Worm (Caenorhabditis elegans) whole organism, L1 larva: ENCODE results near the gene sri-38.

Experiments
- F16B12.6 ChIP-seq: fragments of 150-350 bp; optimal IDR thresholded peaks from 2 replicates; lab custom pipeline; 2014; ENCODE audit warnings: missing biosample characterization, missing genetic modification characterization
- aha-1 ChIP-seq: fragments of 150-350 bp; optimal IDR thresholded peaks from 2 replicates; lab custom pipeline; 2014; ENCODE audit warnings: missing biosample characterization, missing genetic modification characterization
- ceh-90 ChIP-seq: sonication (generic microtip); optimal IDR thresholded peaks from 2 replicates; lab custom pipeline; 2016; ENCODE audit warnings: missing genetic modification characterization, missing compliant biosample characterization
- dpl-1 ChIP-seq, 3 experiments: fragments of 150-350 bp in 2 of 3; sonication (generic microtip) in 1 of 3; optimal IDR thresholded peaks; 2 replicates each; lab custom pipeline; 2014 to 2017; ENCODE audit warnings: missing biosample characterization in 3 of 3, missing genetic modification characterization in 3 of 3, missing genetic modification reagents in 3 of 3
- dsc-1 ChIP-seq: sonication (generic microtip); optimal IDR thresholded peaks from 2 replicates; lab custom pipeline; 2016; ENCODE audit warnings: mild to moderate bottlenecking, missing genetic modification characterization, missing compliant biosample characterization
- efl-1 ChIP-seq, 4 experiments: fragments of 150-350 bp; optimal IDR thresholded peaks in 3 of 4; peaks in 1 of 4; 1 replicate in 1 of 4; 2 replicates in 3 of 4; lab custom pipeline; 2014; ENCODE audit warnings: missing biosample characterization in 2 of 4, missing genetic modification characterization in 2 of 4, missing genetic modification reagents in 2 of 4
- fkh-10 ChIP-seq: sonication (generic microtip); optimal IDR thresholded peaks from 2 replicates; lab custom pipeline; 2017; ENCODE audit warnings: missing biosample characterization, missing genetic modification reagents, missing genetic modification characterization
- fkh-4 ChIP-seq: sonication (generic microtip); optimal IDR thresholded peaks from 2 replicates; lab custom pipeline; 2016; ENCODE audit warnings: missing compliant biosample characterization, missing genetic modification characterization, borderline replicate concordance
- fkh-8 ChIP-seq: sonication (generic microtip); optimal IDR thresholded peaks from 2 replicates; lab custom pipeline; 2016; ENCODE audit warnings: mild to moderate bottlenecking, missing genetic modification characterization, missing compliant biosample characterization
- grh-1 ChIP-seq: fragments of 200-800 bp; sonication (Bioruptor generic); IDR thresholded peaks from 2 replicates; pipeline ENCODE4 v1.3.6; 2022; ENCODE audit warnings: missing genetic modification reagents, missing genetic modification characterization, missing compliant biosample characterization
- lin-13 ChIP-seq: fragments of 150-350 bp; optimal IDR thresholded peaks from 2 replicates; lab custom pipeline; 2014; ENCODE audit warnings: missing biosample characterization, missing genetic modification reagents, missing genetic modification characterization
- lin-14 ChIP-seq: fragments of 200-800 bp; sonication (Bioruptor generic); optimal IDR thresholded peaks from 2 replicates; lab custom pipeline; 2018; ENCODE audit warnings: mild to moderate bottlenecking, missing genetic modification characterization, moderate library complexity, missing compliant biosample characterization
- lin-35 ChIP-seq, 2 experiments: fragments of 150-350 bp; optimal IDR thresholded peaks; 2 replicates each; lab custom pipeline; 2014; ENCODE audit warnings: missing biosample characterization in 2 of 2, missing genetic modification characterization in 2 of 2, missing genetic modification reagents in 2 of 2
- lsy-2 ChIP-seq, 2 experiments: fragments of 150-350 bp; optimal IDR thresholded peaks; 2 replicates each; lab custom pipeline; 2014; ENCODE audit warnings: missing biosample characterization in 2 of 2, missing genetic modification characterization in 2 of 2
- mep-1 ChIP-seq: fragments of 150-350 bp; optimal IDR thresholded peaks from 2 replicates; lab custom pipeline; 2014; ENCODE audit warnings: missing biosample characterization, missing genetic modification characterization
- nhr-12 ChIP-seq: sonication (generic microtip); optimal IDR thresholded peaks from 2 replicates; lab custom pipeline; 2017; ENCODE audit warnings: missing biosample characterization, missing genetic modification characterization
- nhr-19 ChIP-seq: fragments of 200-800 bp; sonication (Bioruptor generic); conservative IDR thresholded peaks from 2 replicates; pipeline ENCODE4 v1.3.6; 2022; ENCODE audit warnings: missing genetic modification characterization, missing compliant biosample characterization
- nhr-20 ChIP-seq: sonication (generic microtip); optimal IDR thresholded peaks from 2 replicates; lab custom pipeline; 2016; ENCODE audit warnings: mild to moderate bottlenecking, missing genetic modification characterization, missing compliant biosample characterization
- nhr-28 ChIP-seq: fragments of 150-350 bp; optimal IDR thresholded peaks from 2 replicates; lab custom pipeline; 2014; ENCODE audit warnings: missing biosample characterization, missing genetic modification characterization
- nhr-47 ChIP-seq: sonication (generic microtip); optimal IDR thresholded peaks from 2 replicates; lab custom pipeline; 2016; ENCODE audit warnings: mild to moderate bottlenecking, missing genetic modification characterization, moderate library complexity, missing compliant biosample characterization
- nhr-71 ChIP-seq: sonication (generic microtip); optimal IDR thresholded peaks from 2 replicates; lab custom pipeline; 2016; ENCODE audit warnings: mild to moderate bottlenecking, missing genetic modification characterization, moderate library complexity, missing compliant biosample characterization
- nhr-84 ChIP-seq: sonication (generic microtip); optimal IDR thresholded peaks from 2 replicates; lab custom pipeline; 2017; ENCODE audit warnings: missing biosample characterization, missing genetic modification characterization
- nhr-85 ChIP-seq: sonication (generic microtip); peaks from one replicate; lab custom pipeline; 2016; ENCODE audit warnings: missing genetic modification characterization, inconsistent platforms, missing compliant biosample characterization
- rnt-1 ChIP-seq: sonication (generic microtip); optimal IDR thresholded peaks from 2 replicates; lab custom pipeline; 2016; ENCODE audit warnings: mild to moderate bottlenecking, missing genetic modification characterization, moderate library complexity, missing compliant biosample characterization
- skn-1 ChIP-seq: fragments of 150-350 bp; optimal IDR thresholded peaks from 2 replicates; lab custom pipeline; 2014; ENCODE audit warnings: missing biosample characterization, missing genetic modification characterization
- snu-23 ChIP-seq: sonication (generic microtip); optimal IDR thresholded peaks from 2 replicates; lab custom pipeline; 2016; ENCODE audit warnings: missing genetic modification characterization, missing compliant biosample characterization
- swsn-7 ChIP-seq: sonication (generic microtip); optimal IDR thresholded peaks from 2 replicates; lab custom pipeline; 2016; ENCODE audit warnings: missing genetic modification characterization, missing compliant biosample characterization
- tlp-1 ChIP-seq: fragments of 150-350 bp; optimal IDR thresholded peaks from 2 replicates; lab custom pipeline; 2014; ENCODE audit warnings: missing biosample characterization, missing genetic modification characterization
- unc-86 ChIP-seq: sonication (generic microtip); optimal IDR thresholded peaks from 2 replicates; lab custom pipeline; 2016; ENCODE audit warnings: missing genetic modification characterization, missing compliant biosample characterization
- vab-15 ChIP-seq: sonication (generic microtip); optimal IDR thresholded peaks from 2 replicates; lab custom pipeline; 2017; ENCODE audit warnings: missing genotype, mild to moderate bottlenecking, missing genetic modification characterization, missing compliant biosample characterization
- xbp-1 ChIP-seq: sonication (generic microtip); optimal IDR thresholded peaks from 2 replicates; lab custom pipeline; 2016; ENCODE audit warnings: missing genetic modification characterization, missing compliant biosample characterization
- zip-4 ChIP-seq: fragments of 200-800 bp; sonication (Bioruptor generic); optimal IDR thresholded peaks from 2 replicates; lab custom pipeline; 2018; ENCODE audit warnings: mild to moderate bottlenecking, missing genetic modification characterization, moderate library complexity, missing compliant biosample characterization
- ztf-4 ChIP-seq: fragments of 150-350 bp; optimal IDR thresholded peaks from 2 replicates; lab custom pipeline; 2014; ENCODE audit warnings: missing biosample characterization, missing genetic modification characterization

sri-38 gene

ce11 chrII:2649015-2649414 lies 38.4 kb downstream of the sri-38 start:
- TF ChIP-seq swsn-7 (tag; lab: Kevin White, UChicago) (peak; percentile 47), tlp-1 (tag; lab: Kevin White, UChicago) (no peak), rnt-1 (peak; percentile 48), mep-1 (peak; percentile 44), efl-1 (optimal IDR thresholded peaks at IDR 0.05; lab: Kevin White, UChicago) (peak; percentile 50 to 61), efl-1 (GFP tag; optimal IDR thresholded peaks at IDR 0.05 in 1 of 2; lab: Kevin White, UChicago) (peak; percentile 34 to 67), nhr-12 (no peak), lin-35 (GFP tag; optimal IDR thresholded peaks at IDR 0.05; lab: Kevin White, UChicago) (peak; percentile 5 to 11), skn-1 (tag; lab: Kevin White, UChicago) (peak; percentile 27), nhr-71 (tag; lab: Kevin White, UChicago) (peak; percentile 61), dsc-1 (tag; lab: Kevin White, UChicago) (no peak), nhr-85 (tag; lab: Kevin White, UChicago) (peak; percentile 47), lin-14 (GFP tag; lab: Kevin White, UChicago) (peak; percentile 76), nhr-20 (tag; lab: Kevin White, UChicago) (peak; percentile 49), xbp-1 (tag; lab: Kevin White, UChicago) (peak; percentile 21), lin-13 (GFP tag; lab: Kevin White, UChicago) (peak; percentile 38), nhr-19 (GFP tag; lab: Robert Waterston, UW) (0 out of 2 replicates have a peak, but pooled peaks have one; percentile 9), nhr-47 (tag; lab: Kevin White, UChicago) (peak; percentile 33), lsy-2 (tag; optimal IDR thresholded peaks at IDR 0.05; lab: Kevin White, UChicago) (peak; percentile 26 to 51), fkh-10 (GFP tag; lab: Kevin White, UChicago) (no peak), snu-23 (GFP tag; lab: Kevin White, UChicago) (peak; percentile 68), dpl-1 (GFP tag; optimal IDR thresholded peaks at IDR 0.05; lab: Kevin White, UChicago) (peak; percentile 9 to 54 (median 35)), fkh-8 (tag; lab: Kevin White, UChicago) (peak; percentile 52), grh-1 (GFP tag; lab: Robert Waterston, UW) (no peak)

- TF ChIP-seq fkh-10 (GFP tag; lab: Kevin White, UChicago) (no peak), nhr-19 (GFP tag; lab: Robert Waterston, UW) (no peak), lin-13 (GFP tag; lab: Kevin White, UChicago) (no peak)
Measured at ce11 chrII:2649539-2649938, 38.9 kb downstream of the sri-38 start, which contains the start of the genes F22E5.13 and F22E5.6. F22E5.13 (minus strand) TSS chrII:2649639. F22E5.6 (plus strand) TSS chrII:2649835.

- TF ChIP-seq aha-1 (tag; lab: Kevin White, UChicago) (no peak), nhr-84 (tag; lab: Kevin White, UChicago) (no peak), F16B12.6 (tag; lab: Kevin White, UChicago) (no peak), zip-4 (GFP tag; lab: Kevin White, UChicago) (no peak), ceh-90 (tag; lab: Kevin White, UChicago) (no peak), fkh-4 (tag; lab: Kevin White, UChicago) (no peak), unc-86 (tag; lab: Kevin White, UChicago) (no peak), ztf-4 (tag; lab: Kevin White, UChicago) (no peak)
Measured at ce11 chrII:2656606-2657005, 45.9 kb downstream of the sri-38 start, which contains the start of gene sri-47. sri-47 (plus strand) TSS chrII:2656906.

ce11 chrII:2659364-2659763 lies 48.7 kb downstream of the sri-38 start, which contains the start of gene gcy-21:
gcy-21 (plus strand) TSS chrII:2659664.
- TF ChIP-seq nhr-28 (tag; lab: Kevin White, UChicago) (no peak), fkh-8 (tag; lab: Kevin White, UChicago) (peak; percentile 7), unc-86 (tag; lab: Kevin White, UChicago) (no peak), efl-1 (optimal IDR thresholded peaks at IDR 0.05; lab: Kevin White, UChicago) (no peak), efl-1 (GFP tag; optimal IDR thresholded peaks at IDR 0.05 in 1 of 2; lab: Kevin White, UChicago) (peak in 1 of 2 experiments; percentile 13), vab-15 (no peak)
- TF ChIP-seq, all 84 proteins: peak for 2
